Fruit fly (Drosophila melanogaster): ENCODE measurements around the gene CG44422.

- TF ChIP-seq CG8478 (optimal IDR thresholded peaks at IDR 0.05) = no peak
- no peak for TF ChIP-seq CTCF (optimal IDR thresholded peaks at IDR 0.05)
Measured at dm6 chrX:11349780-11350179, 47.2 kb upstream of the CG44422 start, which contains the start of gene NdufV3.

All from S2 (cell line).